Fruit fly (Drosophila melanogaster): ENCODE measurements around the gene SWIP.

Gene SWIP

dm6 chrX:16279340-16279941, 34.1 kb upstream of the SWIP start:
- TF ChIP-seq CG2116 (GFP tag; optimal IDR thresholded peaks at IDR 0.05) (peak; percentile 21), CG2875 (GFP tag; optimal IDR thresholded peaks at IDR 0.05) (peak; percentile 51), cwo (GFP tag; optimal IDR thresholded peaks at IDR 0.05) (peak; percentile 57), CG3281 (GFP tag; optimal IDR thresholded peaks at IDR 0.05) (peak; percentile 67), CG18476 (GFP tag; optimal IDR thresholded peaks at IDR 0.05) (peak; percentile 16), pum (GFP tag; optimal IDR thresholded peaks at IDR 0.05) (peak; percentile 94), Fer1 (GFP tag; optimal IDR thresholded peaks at IDR 0.05) (peak; percentile 67), CG6654 (GFP tag; optimal IDR thresholded peaks at IDR 0.05) (peak; percentile 72), repo (GFP tag; optimal IDR thresholded peaks at IDR 0.05) (peak; percentile 22), Ssrp (tag; optimal IDR thresholded peaks at IDR 0.05) (peak; percentile 75), CG12104 (GFP tag; optimal IDR thresholded peaks at IDR 0.05) (peak; percentile 44), pzg (GFP tag; optimal IDR thresholded peaks at IDR 0.05) (peak; percentile 8), ewg (GFP tag; optimal IDR thresholded peaks at IDR 0.05) (peak; percentile 66), tup (GFP tag; optimal IDR thresholded peaks at IDR 0.05) (peak; percentile 44), CG14860 (GFP tag; IDR thresholded peaks at IDR 0.05; ENCODE audit: partially characterized antibody) (no peak), CG8359 (GFP tag; optimal IDR thresholded peaks at IDR 0.05; ENCODE audit: borderline replicate concordance) (peak; percentile 60), CG8388 (GFP tag; optimal IDR thresholded peaks at IDR 0.05) (peak; percentile 59), YL-1 (GFP tag; optimal IDR thresholded peaks at IDR 0.05) (no peak), CG14710 (tag; optimal IDR thresholded peaks at IDR 0.05) (peak; percentile 39), CG3838 (GFP tag; optimal IDR thresholded peaks at IDR 0.05) (no peak), z (GFP tag; IDR thresholded peaks at IDR 0.05) (no peak), gcm2 (GFP tag; optimal IDR thresholded peaks at IDR 0.05) (peak; percentile 56), CG33213 (GFP tag; optimal IDR thresholded peaks at IDR 0.05) (peak; percentile 70), seq (GFP tag; IDR thresholded peaks at IDR 0.05) (peak; percentile 87), Aef1 (GFP tag; IDR thresholded peaks at IDR 0.05) (peak; percentile 94), CG12071 (GFP tag; optimal IDR thresholded peaks at IDR 0.05) (peak; percentile 70), kni (GFP tag; optimal IDR thresholded peaks at IDR 0.05) (peak; percentile 2), Ravus (GFP tag; IDR thresholded peaks at IDR 0.05) (peak; percentile 66), Hand (GFP tag; optimal IDR thresholded peaks at IDR 0.05) (no peak), CG16813 (GFP tag; IDR thresholded peaks at IDR 0.05; ENCODE audit: partially characterized antibody) (peak; percentile 56; the same call in 2 of the 3 replicates), tin (GFP tag; optimal IDR thresholded peaks at IDR 0.05) (peak; percentile 74), BEAF-32 (GFP tag; optimal IDR thresholded peaks at IDR 0.05) (no peak), D19A (tag; optimal IDR thresholded peaks at IDR 0.05) (peak; percentile 64), gro (GFP tag; optimal IDR thresholded peaks at IDR 0.05) (peak; percentile 21), CG16779 (GFP tag; IDR thresholded peaks at IDR 0.05) (peak; percentile 23; the same call in 1 of the 2 replicates), CG15073 (GFP tag; optimal IDR thresholded peaks at IDR 0.05) (no peak), Fer3 (tag; optimal IDR thresholded peaks at IDR 0.05) (peak; percentile 75), phol (tag; optimal IDR thresholded peaks at IDR 0.05) (peak; percentile 82), CG18619 (GFP tag; optimal IDR thresholded peaks at IDR 0.05) (peak; percentile 65), wdn (GFP tag; IDR thresholded peaks at IDR 0.05) (peak; percentile 60), CG33557 (GFP tag; optimal IDR thresholded peaks at IDR 0.05) (no peak), CG7839 (tag; optimal IDR thresholded peaks at IDR 0.05) (peak; percentile 88), CG10321 (GFP tag; IDR thresholded peaks at IDR 0.05) (peak; percentile 60), CG2712 (tag; optimal IDR thresholded peaks at IDR 0.05) (peak; percentile 75), CG5180 (GFP tag; optimal IDR thresholded peaks at IDR 0.05) (peak; percentile 54), zen2 (GFP tag; IDR thresholded peaks at IDR 0.05; ENCODE audit: partially characterized antibody) (no peak), dpn (GFP tag; optimal IDR thresholded peaks at IDR 0.05) (peak; percentile 82 to 94), CG1603 (tag; optimal IDR thresholded peaks at IDR 0.05) (peak; percentile 86)
